Fruit fly (Drosophila melanogaster) whole organism, embryonic: ENCODE measurements around the gene CG12106.

Source experiments
- Adf1 ChIP-seq: fragments of 200-800 bp; sonication (Bioruptor generic); IDR thresholded peaks from 2 replicates; pipeline ENCODE4 v1.3.6; 2022; ENCODE audit warnings: missing biosample characterization, missing genetic modification characterization
- BEAF-32 ChIP-seq: fragments of 200-800 bp; sonication (Bioruptor generic); optimal IDR thresholded peaks from 3 replicates; lab custom pipeline; 2017; ENCODE audit warnings: missing biosample characterization, missing genetic modification characterization, mild to moderate bottlenecking, moderate library complexity, missing genetic modification reagents
- CG10462 ChIP-seq: fragments of 200-800 bp; sonication (Bioruptor generic); optimal IDR thresholded peaks from 2 replicates; lab custom pipeline; 2016; ENCODE audit warnings: missing biosample characterization, missing genetic modification characterization
- CG11456 ChIP-seq: fragments of 200-800 bp; sonication (Bioruptor generic); IDR thresholded peaks from 3 replicates; pipeline ENCODE4 v1.3.6; 2022; ENCODE audit warnings: missing biosample characterization, missing genetic modification characterization
- CG12744 ChIP-seq: fragments of 200-800 bp; sonication (Bioruptor generic); optimal IDR thresholded peaks from 2 replicates; lab custom pipeline; 2016; ENCODE audit warnings: missing biosample characterization, missing genetic modification characterization
- CG14710 ChIP-seq: fragments of 200-800 bp; sonication (Bioruptor generic); optimal IDR thresholded peaks from 3 replicates; lab custom pipeline; 2019; ENCODE audit warnings: missing biosample characterization, mild to moderate bottlenecking, missing genetic modification characterization, moderate library complexity
- CG15269 ChIP-seq: fragments of 200-800 bp; sonication (Bioruptor generic); optimal IDR thresholded peaks from 2 replicates; lab custom pipeline; 2018; ENCODE audit warnings: missing biosample characterization, mild to moderate bottlenecking, missing genetic modification characterization, moderate library complexity
- CG18011 ChIP-seq: fragments of 200-800 bp; sonication (Bioruptor generic); optimal IDR thresholded peaks from 2 replicates; lab custom pipeline; 2017; ENCODE audit warnings: missing biosample characterization, missing genetic modification characterization, mild to moderate bottlenecking, moderate library complexity, missing genotype
- CG18764 ChIP-seq: fragments of 200-800 bp; sonication (Bioruptor generic); optimal IDR thresholded peaks from 3 replicates; lab custom pipeline; 2016; ENCODE audit warnings: missing biosample characterization, missing genetic modification characterization
- CG34376 ChIP-seq: fragments of 200-800 bp; sonication (Bioruptor generic); optimal IDR thresholded peaks from 2 replicates; lab custom pipeline; 2018; ENCODE audit warnings: missing biosample characterization, mild to moderate bottlenecking, missing genetic modification characterization
- CG3995 ChIP-seq: fragments of 200-800 bp; sonication (Bioruptor generic); optimal IDR thresholded peaks from 3 replicates; lab custom pipeline; 2016; ENCODE audit warnings: missing biosample characterization, missing genetic modification characterization
- CG4328 ChIP-seq: fragments of 200-800 bp; sonication (Bioruptor generic); optimal IDR thresholded peaks from 3 replicates; lab custom pipeline; 2017; ENCODE audit warnings: missing biosample characterization, missing genetic modification reagents, missing genetic modification characterization
- CG6654 ChIP-seq: fragments of 200-800 bp; sonication (Bioruptor generic); optimal IDR thresholded peaks from 2 replicates; lab custom pipeline; 2017; ENCODE audit warnings: missing biosample characterization, mild to moderate bottlenecking, missing genetic modification characterization
- CG6765 ChIP-seq: fragments of 200-800 bp; sonication (Bioruptor generic); optimal IDR thresholded peaks from 3 replicates; lab custom pipeline; 2017; ENCODE audit warnings: missing biosample characterization, mild to moderate bottlenecking, missing genetic modification characterization
- CG7963 ChIP-seq: fragments of 200-800 bp; sonication (Bioruptor generic); IDR thresholded peaks from 3 replicates; pipeline ENCODE4 v1.3.6; 2022; ENCODE audit warnings: missing biosample characterization, missing genetic modification characterization; ENCODE audit not compliant: partially characterized antibody
- CG8089 ChIP-seq: fragments of 200-800 bp; sonication (Bioruptor generic); optimal IDR thresholded peaks from 3 replicates; lab custom pipeline; 2016; ENCODE audit warnings: missing biosample characterization, missing genetic modification characterization
- CG9215 ChIP-seq: fragments of 200-800 bp; sonication (Bioruptor generic); IDR thresholded peaks from 2 replicates; pipeline ENCODE4 v1.3.6; 2022; ENCODE audit warnings: missing biosample characterization, missing genetic modification characterization
- CHES-1-like ChIP-seq: fragments of 200-800 bp; sonication (Bioruptor generic); optimal IDR thresholded peaks from 2 replicates; lab custom pipeline; 2016; ENCODE audit warnings: missing biosample characterization, missing genetic modification characterization
- HHEX ChIP-seq: fragments of 200-800 bp; sonication (Bioruptor generic); optimal IDR thresholded peaks from 3 replicates; lab custom pipeline; 2017; ENCODE audit warnings: missing biosample characterization, mild to moderate bottlenecking, missing genetic modification characterization, missing genetic modification reagents
- Hand ChIP-seq: fragments of 200-800 bp; sonication (Bioruptor generic); optimal IDR thresholded peaks from 2 replicates; lab custom pipeline; 2017; ENCODE audit warnings: mild to moderate bottlenecking, missing biosample characterization, missing genetic modification reagents, missing genetic modification characterization
- Hmr ChIP-seq: fragments of 200-800 bp; sonication (Bioruptor generic); optimal IDR thresholded peaks from 3 replicates; lab custom pipeline; 2017; ENCODE audit warnings: mild to moderate bottlenecking, missing biosample characterization, missing genetic modification reagents, missing genetic modification characterization
- MESR4 ChIP-seq: fragments of 200-800 bp; sonication (Bioruptor generic); optimal IDR thresholded peaks from 2 replicates; lab custom pipeline; 2018; ENCODE audit warnings: missing biosample characterization, mild to moderate bottlenecking, missing genetic modification characterization, moderate library complexity
- NC2α ChIP-seq: fragments of 200-800 bp; sonication (Bioruptor generic); optimal IDR thresholded peaks from 2 replicates; lab custom pipeline; 2016; ENCODE audit warnings: missing biosample characterization, missing genetic modification characterization
- Ptx1 ChIP-seq: fragments of 200-800 bp; sonication (Bioruptor generic); IDR thresholded peaks from 2 replicates; pipeline ENCODE4 v1.3.6; 2022; ENCODE audit warnings: missing biosample characterization, missing genetic modification characterization
- Sry-β ChIP-seq: fragments of 200-800 bp; sonication (Bioruptor generic); optimal IDR thresholded peaks from 2 replicates; lab custom pipeline; 2018; ENCODE audit warnings: missing biosample characterization, mild to moderate bottlenecking, missing genetic modification characterization, moderate library complexity
- Vsx1 ChIP-seq: fragments of 200-800 bp; sonication (Bioruptor generic); optimal IDR thresholded peaks from 2 replicates; lab custom pipeline; 2017; ENCODE audit warnings: missing biosample characterization, mild to moderate bottlenecking, missing genetic modification characterization, missing genetic modification reagents
- Xbp1 ChIP-seq: fragments of 200-800 bp; sonication (Bioruptor generic); optimal IDR thresholded peaks from 3 replicates; lab custom pipeline; 2016; ENCODE audit warnings: missing biosample characterization, mild to moderate bottlenecking, missing genetic modification characterization
- YL-1 ChIP-seq: fragments of 200-800 bp; sonication (Bioruptor generic); optimal IDR thresholded peaks from 3 replicates; lab custom pipeline; 2017; ENCODE audit warnings: missing biosample characterization, mild to moderate bottlenecking, missing genetic modification characterization
- ab ChIP-seq: fragments of 200-800 bp; sonication (Bioruptor generic); optimal IDR thresholded peaks from 2 replicates; lab custom pipeline; 2016; ENCODE audit warnings: missing biosample characterization, missing genetic modification characterization
- ash1 ChIP-seq: fragments of 200-800 bp; sonication (Bioruptor generic); optimal IDR thresholded peaks from 2 replicates; lab custom pipeline; 2018; ENCODE audit warnings: missing biosample characterization, mild to moderate bottlenecking, missing genetic modification characterization
- ato ChIP-seq: fragments of 200-800 bp; sonication (Bioruptor generic); IDR thresholded peaks from 2 replicates; pipeline ENCODE4 v1.3.6; 2022; ENCODE audit warnings: missing biosample characterization, missing genetic modification characterization; ENCODE audit not compliant: partially characterized antibody
- bigmax ChIP-seq: fragments of 200-800 bp; sonication (Bioruptor generic); optimal IDR thresholded peaks from 2 replicates; lab custom pipeline; 2018; ENCODE audit warnings: missing biosample characterization, mild to moderate bottlenecking, missing genetic modification characterization
- br ChIP-seq: fragments of >200 bp; optimal IDR thresholded peaks from 2 replicates; lab custom pipeline; 2017
- corto ChIP-seq: fragments of 200-800 bp; sonication (Bioruptor generic); optimal IDR thresholded peaks from 2 replicates; lab custom pipeline; 2016; ENCODE audit warnings: missing biosample characterization, mild to moderate bottlenecking, missing genetic modification characterization, moderate library complexity
- danr ChIP-seq: fragments of 200-800 bp; sonication (Bioruptor generic); IDR thresholded peaks from 2 replicates; pipeline ENCODE4 v1.3.6; 2022; ENCODE audit warnings: missing biosample characterization, missing genetic modification characterization
- dm ChIP-seq: fragments of 200-800 bp; sonication (Bioruptor generic); optimal IDR thresholded peaks from 3 replicates; lab custom pipeline; 2016; ENCODE audit warnings: missing biosample characterization, missing genetic modification characterization
- h ChIP-seq: fragments of >200 bp; optimal IDR thresholded peaks from 2 replicates; lab custom pipeline; 2017
- her ChIP-seq: fragments of 200-800 bp; sonication (Bioruptor generic); optimal IDR thresholded peaks from 2 replicates; lab custom pipeline; 2016; ENCODE audit warnings: missing biosample characterization, missing genetic modification characterization
- hth ChIP-seq: fragments of >200 bp; optimal IDR thresholded peaks from 2 replicates; lab custom pipeline; 2017; ENCODE audit warnings: inconsistent platforms
- inv ChIP-seq: fragments of 200-800 bp; sonication (Bioruptor generic); IDR thresholded peaks from 2 replicates; pipeline ENCODE4 v1.3.6; 2022; ENCODE audit warnings: missing biosample characterization, missing genetic modification characterization; ENCODE audit not compliant: partially characterized antibody
- kni ChIP-seq: fragments of 200-800 bp; sonication (Bioruptor generic); optimal IDR thresholded peaks from 3 replicates; lab custom pipeline; 2017; ENCODE audit warnings: mild to moderate bottlenecking, missing biosample characterization, missing genetic modification reagents, missing genetic modification characterization
- lilli ChIP-seq: fragments of 200-800 bp; sonication (Bioruptor generic); optimal IDR thresholded peaks from 3 replicates; lab custom pipeline; 2016; ENCODE audit warnings: missing biosample characterization, missing genetic modification characterization
- nerfin-1 ChIP-seq: fragments of 200-800 bp; sonication (Bioruptor generic); optimal IDR thresholded peaks from 3 replicates; lab custom pipeline; 2019; ENCODE audit warnings: missing biosample characterization, mild to moderate bottlenecking, missing genetic modification characterization, moderate library complexity
- pb ChIP-seq: fragments of 200-800 bp; sonication (Bioruptor generic); optimal IDR thresholded peaks from 3 replicates; lab custom pipeline; 2016; ENCODE audit warnings: missing biosample characterization, missing genetic modification characterization
- pnt ChIP-seq: fragments of 200-800 bp; sonication (Bioruptor generic); optimal IDR thresholded peaks from 3 replicates; lab custom pipeline; 2016; ENCODE audit warnings: missing biosample characterization, missing genetic modification characterization
- pzg ChIP-seq: fragments of 200-800 bp; sonication (Bioruptor generic); optimal IDR thresholded peaks from 3 replicates; lab custom pipeline; 2018; ENCODE audit warnings: missing biosample characterization, mild to moderate bottlenecking, missing genetic modification characterization, moderate library complexity
- rib ChIP-seq: fragments of 200-800 bp; sonication (Bioruptor generic); IDR thresholded peaks from 2 replicates; pipeline ENCODE4 v1.3.6; 2022; ENCODE audit warnings: missing biosample characterization, missing genetic modification characterization
- slbo ChIP-seq: fragments of 200-800 bp; sonication (Bioruptor generic); IDR thresholded peaks from 2 replicates; pipeline ENCODE4 v1.3.6; 2022; ENCODE audit warnings: missing biosample characterization, missing genetic modification characterization
- unpg ChIP-seq: fragments of 200-800 bp; sonication (Bioruptor generic); optimal IDR thresholded peaks from 3 replicates; lab custom pipeline; 2018; ENCODE audit warnings: missing biosample characterization, mild to moderate bottlenecking, missing genetic modification characterization, moderate library complexity
- vnd ChIP-seq: fragments of 200-800 bp; sonication (Bioruptor generic); IDR thresholded peaks from 3 replicates; pipeline ENCODE4 v1.3.6; 2022; ENCODE audit warnings: missing biosample characterization, missing genetic modification characterization; ENCODE audit not compliant: partially characterized antibody
- vvl ChIP-seq: fragments of 200-800 bp; sonication (Bioruptor generic); IDR thresholded peaks from 2 replicates; pipeline ENCODE4 v1.3.6; 2022; ENCODE audit warnings: missing biosample characterization, missing genetic modification characterization
- zf30C ChIP-seq: fragments of 200-800 bp; sonication (Bioruptor generic); optimal IDR thresholded peaks from 3 replicates; lab custom pipeline; 2018; ENCODE audit warnings: missing biosample characterization, mild to moderate bottlenecking, missing genetic modification characterization

Gene CG12106

dm6 chrX:9161912-9162311 lies 31.8 kb upstream of the CG12106 start, which contains the start of the genes Zpr1 and CG44532 (continued):
- TF ChIP-seq BEAF-32, result peak; percentile 73
- no peak for TF ChIP-seq CG12744 (GFP tag; lab: Kevin White, UChicago)
- no peak for TF ChIP-seq vvl (GFP tag; lab: Robert Waterston, UW)
- no peak for TF ChIP-seq kni (GFP tag; lab: Kevin White, UChicago)
- TF ChIP-seq hth (lab: Kevin White, UChicago), result no peak
- no peak for TF ChIP-seq CG18764 (GFP tag; lab: Kevin White, UChicago)
- TF ChIP-seq CG6654 (GFP tag; lab: Kevin White, UChicago), result no peak
- TF ChIP-seq CHES-1-like (GFP tag; lab: Kevin White, UChicago), result no peak
- no peak for TF ChIP-seq Xbp1 (GFP tag; lab: Kevin White, UChicago)
- no peak for TF ChIP-seq slbo (GFP tag; lab: Robert Waterston, UW)
- TF ChIP-seq CG6765 (GFP tag; lab: Kevin White, UChicago), result no peak
- TF ChIP-seq CG18011, result no peak
- TF ChIP-seq bigmax, result no peak
- TF ChIP-seq CG15269, result no peak
- TF ChIP-seq Hand (GFP tag; lab: Kevin White, UChicago), result no peak
- no peak for TF ChIP-seq CG4328 (GFP tag; lab: Kevin White, UChicago)
- TF ChIP-seq lilli, result no peak
- peak; percentile 58 for TF ChIP-seq pzg (GFP tag; lab: Kevin White, UChicago)
- TF ChIP-seq nerfin-1 (tag; lab: Kevin White, UChicago), result no peak
- TF ChIP-seq Adf1 (GFP tag; lab: Robert Waterston, UW), result no peak
- no peak for TF ChIP-seq Vsx1 (GFP tag; lab: Kevin White, UChicago)
- TF ChIP-seq CG11456, result no peak
- TF ChIP-seq Ptx1 (GFP tag; lab: Robert Waterston, UW), result no peak
- TF ChIP-seq ash1 (GFP tag; lab: Kevin White, UChicago), result no peak
- TF ChIP-seq unpg (GFP tag; lab: Kevin White, UChicago), result no peak
- TF ChIP-seq inv, result peak; percentile 52
- TF ChIP-seq MESR4 (GFP tag; lab: Kevin White, UChicago), result peak; percentile 33
- 0 out of 2 replicates have a peak, but pooled peaks have one; percentile 23 for TF ChIP-seq ato (GFP tag; lab: Robert Waterston, UW)
- TF ChIP-seq CG10462 (GFP tag; lab: Kevin White, UChicago), result no peak
- no peak for TF ChIP-seq HHEX (GFP tag; lab: Kevin White, UChicago)
- TF ChIP-seq zf30C, result no peak
- peak; percentile 60 for TF ChIP-seq dm (GFP tag; lab: Kevin White, UChicago)
- TF ChIP-seq CG8089 (GFP tag; lab: Kevin White, UChicago), result no peak
- TF ChIP-seq CG3995 (GFP tag; lab: Kevin White, UChicago), result peak; percentile 7
- no peak for TF ChIP-seq CG34376 (GFP tag; lab: Kevin White, UChicago)
- TF ChIP-seq YL-1 (GFP tag; lab: Kevin White, UChicago), result no peak
- TF ChIP-seq Hmr (GFP tag; lab: Kevin White, UChicago), result no peak
- TF ChIP-seq rib (GFP tag; lab: Robert Waterston, UW), result no peak
- no peak for TF ChIP-seq pb (GFP tag; lab: Kevin White, UChicago)
- no peak for TF ChIP-seq NC2α
- TF ChIP-seq danr (GFP tag; lab: Robert Waterston, UW), result no peak
- TF ChIP-seq vnd (GFP tag; lab: Robert Waterston, UW), result peak; percentile 62
- TF ChIP-seq CG14710 (tag; lab: Kevin White, UChicago), result peak; percentile 18
- TF ChIP-seq Sry-β (GFP tag; lab: Kevin White, UChicago), result no peak
- TF ChIP-seq her (GFP tag; lab: Kevin White, UChicago), result no peak
- TF ChIP-seq br, result no peak
- no peak for TF ChIP-seq h (lab: Kevin White, UChicago)
- no peak for TF ChIP-seq pnt (GFP tag; lab: Kevin White, UChicago)
- TF ChIP-seq ab, result no peak
- no peak for TF ChIP-seq corto (GFP tag; lab: Kevin White, UChicago)
- peak; percentile 49; the same call in 1 of the 3 replicates for TF ChIP-seq CG7963
- no peak for TF ChIP-seq CG9215
